Fruit fly (Drosophila melanogaster): Measurements from ENCODE around the gene CG43725.

The CG43725 gene

dm6 chr2L:11065106-11065878 lies 10.0 kb upstream of the CG43725 start (continued):
- TF ChIP-seq CG13287 (GFP tag; IDR thresholded peaks at IDR 0.05; ENCODE audit: partially characterized antibody) (no peak), gro (GFP tag; optimal IDR thresholded peaks at IDR 0.05) (no peak), hth (optimal IDR thresholded peaks at IDR 0.05) (no peak), CG8281 (tag; optimal IDR thresholded peaks at IDR 0.05) (no peak), sisA (GFP tag; IDR thresholded peaks at IDR 0.05) (no peak), Elba2 (GFP tag; optimal IDR thresholded peaks at IDR 0.05) (no peak), CG1832 (GFP tag; optimal IDR thresholded peaks at IDR 0.05) (no peak), CG7786 (GFP tag; optimal IDR thresholded peaks at IDR 0.05) (no peak), ara (GFP tag; IDR thresholded peaks at IDR 0.05) (no peak), hkb (optimal IDR thresholded peaks at IDR 0.05) (no peak), hkb (GFP tag; IDR thresholded peaks at IDR 0.05) (no peak), CG7556 (GFP tag; optimal IDR thresholded peaks at IDR 0.05) (peak; percentile 5), Scr (GFP tag; IDR thresholded peaks at IDR 0.05; ENCODE audit: partially characterized antibody) (no peak), trem (tag; optimal IDR thresholded peaks at IDR 0.05) (no peak), Tbp (GFP tag; optimal IDR thresholded peaks at IDR 0.05) (no peak), CG12155 (GFP tag; optimal IDR thresholded peaks at IDR 0.05) (peak; percentile 12), Vsx1 (GFP tag; optimal IDR thresholded peaks at IDR 0.05) (peak; percentile 14), CG17359 (tag; optimal IDR thresholded peaks at IDR 0.05) (no peak), dimm (GFP tag; IDR thresholded peaks at IDR 0.05) (no peak), ttk (GFP tag; IDR thresholded peaks at IDR 0.05) (no peak), CG31224 (GFP tag; IDR thresholded peaks at IDR 0.05) (peak; percentile 55), CG4328 (GFP tag; optimal IDR thresholded peaks at IDR 0.05) (no peak), ap (GFP tag; IDR thresholded peaks at IDR 0.05) (no peak), corto (GFP tag; optimal IDR thresholded peaks at IDR 0.05) (peak; percentile 10), dan (GFP tag; IDR thresholded peaks at IDR 0.05) (no peak), cwo (GFP tag; optimal IDR thresholded peaks at IDR 0.05) (peak; percentile 58), CG2678 (tag; optimal IDR thresholded peaks at IDR 0.05) (peak; percentile 69), inv (GFP tag; IDR thresholded peaks at IDR 0.05; ENCODE audit: partially characterized antibody) (no peak), ac (GFP tag; optimal IDR thresholded peaks at IDR 0.05) (no peak), dysf (GFP tag; IDR thresholded peaks at IDR 0.05) (peak; percentile 66; the same call in 2 of the 3 replicates), tup (GFP tag; optimal IDR thresholded peaks at IDR 0.05) (no peak), gem (tag; optimal IDR thresholded peaks at IDR 0.05) (peak; percentile 67), chn (GFP tag; optimal IDR thresholded peaks at IDR 0.05) (no peak), CG16813 (GFP tag; IDR thresholded peaks at IDR 0.05; ENCODE audit: partially characterized antibody) (no peak), CG7357 (GFP tag; IDR thresholded peaks at IDR 0.05) (no peak), CG15696 (tag; optimal IDR thresholded peaks at IDR 0.05) (no peak), sd (tag; optimal IDR thresholded peaks at IDR 0.05) (peak; percentile 19), D19A (tag; optimal IDR thresholded peaks at IDR 0.05) (no peak), h (optimal IDR thresholded peaks at IDR 0.05) (no peak), Lpt (GFP tag; optimal IDR thresholded peaks at IDR 0.05) (no peak), Oli (tag; optimal IDR thresholded peaks at IDR 0.05) (peak; percentile 18), dmrt99B (tag; optimal IDR thresholded peaks at IDR 0.05) (no peak), HmgZ (tag; optimal IDR thresholded peaks at IDR 0.05) (no peak), CG1233 (GFP tag; optimal IDR thresholded peaks at IDR 0.05) (no peak), pho (GFP tag; optimal IDR thresholded peaks at IDR 0.05) (no peak), schlank (tag; optimal IDR thresholded peaks at IDR 0.05) (no peak), Oaz (GFP tag; IDR thresholded peaks at IDR 0.05) (no peak), nerfin-1 (tag; optimal IDR thresholded peaks at IDR 0.05) (no peak), C15 (GFP tag; IDR thresholded peaks at IDR 0.05) (no peak), Poxn (GFP tag; IDR thresholded peaks at IDR 0.05) (peak; percentile 59), CG10321 (GFP tag; IDR thresholded peaks at IDR 0.05) (no peak)
